Worm (Caenorhabditis elegans): ENCODE measurements around the gene F59B10.6.

F59B10.6 gene

DNA sequence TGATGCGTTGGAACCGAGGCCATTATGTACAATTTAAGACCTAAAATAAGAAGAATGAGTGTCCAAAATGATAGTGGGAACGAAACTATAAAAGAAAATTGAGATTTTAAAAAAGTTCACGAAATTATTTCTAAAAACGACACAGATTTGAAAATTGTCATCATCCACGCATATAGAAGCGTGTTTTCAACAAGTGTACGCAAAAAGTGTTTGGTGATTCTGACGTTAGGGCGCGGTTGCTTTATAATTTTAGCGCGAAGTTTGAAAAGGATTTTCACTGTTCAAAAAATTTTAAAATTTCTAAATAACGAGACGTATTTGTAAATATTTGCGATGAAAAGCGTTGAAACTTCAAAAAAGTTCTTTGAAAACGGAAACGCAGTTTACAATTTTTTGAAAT lies 39.1 kb upstream of the F59B10.6 start, which contains the start of gene cdc-48.1:
cdc-48.1 (minus strand) TSS at position 40 of the 400 bp plus-strand sequence.
- TF ChIP-seq set-16 (GFP tag; IDR thresholded peaks at IDR 0.05) (peak; percentile 30; the same call in 1 of the 2 replicates), ztf-7 (tag; optimal IDR thresholded peaks at IDR 0.05) (peak; percentile 96), zfp-2 (tag; optimal IDR thresholded peaks at IDR 0.05) (peak; percentile 94), ceh-82 (tag; optimal IDR thresholded peaks at IDR 0.05) (peak; percentile 74), T26A8.4 (GFP tag; IDR thresholded peaks at IDR 0.05) (peak; percentile 99), nhr-102 (tag; optimal IDR thresholded peaks at IDR 0.05) (peak; percentile 98), php-3 (GFP tag; IDR thresholded peaks at IDR 0.05) (peak; percentile 96), T20F7.1 (GFP tag; optimal IDR thresholded peaks at IDR 0.05) (peak; percentile 99), ceh-32 (tag; optimal IDR thresholded peaks at IDR 0.05; ENCODE audit: poor library complexity) (peak; percentile 81), F26F4.8 (GFP tag; conservative IDR thresholded peaks at IDR 0.05) (peak; percentile 54; the same call in 1 of the 2 replicates), fos-1 (tag; optimal IDR thresholded peaks at IDR 0.05) (peak; percentile 93), F37D6.2 (tag; optimal IDR thresholded peaks at IDR 0.05) (peak; percentile 97), unc-39 (tag; optimal IDR thresholded peaks at IDR 0.05) (no peak), nhr-10 (tag; optimal IDR thresholded peaks at IDR 0.05) (peak; percentile 98), hlh-30 (tag; optimal IDR thresholded peaks at IDR 0.05; ENCODE audit: insufficient read depth) (peak; percentile 99), mdl-1 (tag; optimal IDR thresholded peaks at IDR 0.05) (peak; percentile 73 to 98), zfp-3 (GFP tag; conservative IDR thresholded peaks at IDR 0.05) (peak; percentile 100), ceh-44 (GFP tag; IDR thresholded peaks at IDR 0.05) (peak; percentile 96), pha-4 (GFP tag; IDR thresholded peaks at IDR 0.05) (peak; percentile 99), pha-4 (tag; optimal IDR thresholded peaks at IDR 0.05) (peak; percentile 100), hlh-11 (tag; optimal IDR thresholded peaks at IDR 0.05) (peak; percentile 99), lim-7 (GFP tag; IDR thresholded peaks at IDR 0.05) (peak; percentile 83), nhr-42 (GFP tag; IDR thresholded peaks at IDR 0.05) (peak; percentile 99), mep-1 (tag; optimal IDR thresholded peaks at IDR 0.05) (peak; percentile 100), lin-15B (tag; optimal IDR thresholded peaks at IDR 0.05) (peak; percentile 100), cey-2 (tag; optimal IDR thresholded peaks at IDR 0.05; ENCODE audit: borderline replicate concordance, insufficient read depth) (peak; percentile 95), hmg-1.1 (GFP tag; IDR thresholded peaks at IDR 0.05) (peak; percentile 99), dmd-6 (GFP tag; IDR thresholded peaks at IDR 0.05) (peak; percentile 100), ZK546.5 (tag; optimal IDR thresholded peaks at IDR 0.05) (peak in 1 of 2 experiments; percentile 90), ces-1 (GFP tag; optimal IDR thresholded peaks at IDR 0.05) (peak; percentile 97), hif-1 (tag; optimal IDR thresholded peaks at IDR 0.05) (peak; percentile 89 to 97), mxl-2 (GFP tag; conservative IDR thresholded peaks at IDR 0.05) (peak; percentile 93), arid-1 (GFP tag; conservative IDR thresholded peaks at IDR 0.05) (peak; percentile 99), D1046.2 (GFP tag; IDR thresholded peaks at IDR 0.05) (peak; percentile 97), ceh-62 (tag; optimal IDR thresholded peaks at IDR 0.05) (peak; percentile 49), unc-62 (GFP tag; optimal IDR thresholded peaks at IDR 0.05 in 1 of 2) (peak; percentile 19 to 100), unc-62 (tag; optimal IDR thresholded peaks at IDR 0.05) (no peak), ztf-11 (tag; optimal IDR thresholded peaks at IDR 0.05) (peak; percentile 58), dve-1 (tag; optimal IDR thresholded peaks at IDR 0.05; ENCODE audit: insufficient read depth) (peak; percentile 100), nhr-25 (tag; optimal IDR thresholded peaks at IDR 0.05; ENCODE audit: borderline replicate concordance, insufficient read depth) (peak; percentile 98), zip-11 (GFP tag; IDR thresholded peaks at IDR 0.05) (peak; percentile 75; the same call in 1 of the 2 replicates), rbr-2 (tag; optimal IDR thresholded peaks at IDR 0.05) (peak; percentile 99), egl-27 (tag; optimal IDR thresholded peaks at IDR 0.05) (peak; percentile 65), unc-130 (GFP tag; optimal IDR thresholded peaks at IDR 0.05) (peak; percentile 98), gei-8 (GFP tag; optimal IDR thresholded peaks at IDR 0.05) (peak; percentile 96), dpl-1 (GFP tag; optimal IDR thresholded peaks at IDR 0.05) (peak; percentile 100), nhr-28 (tag; optimal IDR thresholded peaks at IDR 0.05) (peak; percentile 99), daf-8 (GFP tag; IDR thresholded peaks at IDR 0.05) (peak; percentile 92; the same call in 1 of the 2 replicates), madf-9 (GFP tag; conservative IDR thresholded peaks at IDR 0.05) (peak; percentile 99), ceh-20 (GFP tag; IDR thresholded peaks at IDR 0.05) (peak; percentile 100)

All from whole organism, L4 larva.